Fruit fly (Drosophila melanogaster) whole organism, embryonic: ENCODE measurements around the gene Plzf.

Experiments
- Awh ChIP-seq: fragments of 200-800 bp; sonication (Bioruptor generic); IDR thresholded peaks from 2 replicates; pipeline ENCODE4, ENCODE4 v1.3.6; 2022; ENCODE audit warnings: missing biosample characterization, missing genetic modification characterization
- Bdp1 ChIP-seq: fragments of 200-800 bp; sonication (Bioruptor generic); optimal IDR thresholded peaks from 3 replicates; lab custom pipeline; 2016; ENCODE audit warnings: missing biosample characterization, missing genetic modification characterization
- CG10147 ChIP-seq: fragments of 200-800 bp; sonication (Bioruptor generic); optimal IDR thresholded peaks from 2 replicates; lab custom pipeline; 2019; ENCODE audit warnings: missing biosample characterization, mild to moderate bottlenecking, missing genetic modification characterization, moderate library complexity
- CG12219 ChIP-seq: fragments of 200-800 bp; sonication (Bioruptor generic); optimal IDR thresholded peaks from 3 replicates; lab custom pipeline; 2018; ENCODE audit warnings: missing biosample characterization, mild to moderate bottlenecking, missing genetic modification characterization
- CG13296 ChIP-seq: fragments of 200-800 bp; sonication (Bioruptor generic); optimal IDR thresholded peaks from 3 replicates; lab custom pipeline; 2018; ENCODE audit warnings: missing biosample characterization, mild to moderate bottlenecking, missing genetic modification characterization
- CG14014 ChIP-seq: fragments of 200-800 bp; sonication (Bioruptor generic); IDR thresholded peaks from 2 replicates; pipeline ENCODE4 v1.3.6; 2022; ENCODE audit warnings: missing biosample characterization, missing genetic modification characterization
- CG15601 ChIP-seq: fragments of 200-800 bp; sonication (Bioruptor generic); optimal IDR thresholded peaks from 3 replicates; lab custom pipeline; 2019; ENCODE audit warnings: missing biosample characterization, mild to moderate bottlenecking, missing genetic modification characterization, moderate library complexity
- CG15696 ChIP-seq: fragments of 200-800 bp; sonication (Bioruptor generic); optimal IDR thresholded peaks from 2 replicates; lab custom pipeline; 2019; ENCODE audit warnings: missing biosample characterization, mild to moderate bottlenecking, missing genetic modification characterization, moderate library complexity
- CG17568 ChIP-seq: fragments of 200-800 bp; sonication (Bioruptor generic); optimal IDR thresholded peaks from 2 replicates; lab custom pipeline; 2018; ENCODE audit warnings: missing biosample characterization, mild to moderate bottlenecking, missing genetic modification characterization, moderate library complexity
- CG1792 ChIP-seq: fragments of 200-800 bp; sonication (Bioruptor generic); optimal IDR thresholded peaks from 2 replicates; lab custom pipeline; 2016; ENCODE audit warnings: missing biosample characterization, missing genetic modification characterization
- CG18262 ChIP-seq: fragments of 200-800 bp; optimal IDR thresholded peaks from 3 replicates; lab custom pipeline; 2019; ENCODE audit warnings: missing biosample characterization, mild to moderate bottlenecking, missing genetic modification characterization, moderate library complexity
- CG18764 ChIP-seq: fragments of 200-800 bp; sonication (Bioruptor generic); optimal IDR thresholded peaks from 3 replicates; lab custom pipeline; 2016; ENCODE audit warnings: missing biosample characterization, missing genetic modification characterization
- CG2875 ChIP-seq: fragments of 200-800 bp; sonication (Bioruptor generic); optimal IDR thresholded peaks from 2 replicates; lab custom pipeline; 2017; ENCODE audit warnings: missing biosample characterization, mild to moderate bottlenecking, missing genetic modification characterization, missing genetic modification reagents
- CG2889 ChIP-seq: fragments of 200-800 bp; sonication (Bioruptor generic); IDR thresholded peaks from 3 replicates; pipeline ENCODE4 v1.3.6; 2022; ENCODE audit warnings: missing biosample characterization, missing genetic modification characterization
- CG32772 ChIP-seq: fragments of 200-800 bp; sonication (Bioruptor generic); IDR thresholded peaks from 2 replicates; pipeline ENCODE4 v1.3.6; 2022; ENCODE audit warnings: missing biosample characterization, missing genetic modification characterization
- CG6654 ChIP-seq: fragments of 200-800 bp; sonication (Bioruptor generic); optimal IDR thresholded peaks from 2 replicates; lab custom pipeline; 2017; ENCODE audit warnings: missing biosample characterization, mild to moderate bottlenecking, missing genetic modification characterization
- CG6765 ChIP-seq: fragments of 200-800 bp; sonication (Bioruptor generic); optimal IDR thresholded peaks from 3 replicates; lab custom pipeline; 2017; ENCODE audit warnings: missing biosample characterization, mild to moderate bottlenecking, missing genetic modification characterization
- CG7372 ChIP-seq: fragments of 200-800 bp; sonication (Bioruptor generic); IDR thresholded peaks from 2 replicates; pipeline ENCODE4 v1.3.6; 2022; ENCODE audit warnings: missing biosample characterization, missing genetic modification characterization
- CG7556 ChIP-seq: fragments of 200-800 bp; sonication (Bioruptor generic); optimal IDR thresholded peaks from 2 replicates; lab custom pipeline; 2017; ENCODE audit warnings: missing biosample characterization, mild to moderate bottlenecking, missing genetic modification characterization
- CG8290 ChIP-seq, 3 experiments: fragments of 200-800 bp; sonication (Bioruptor generic); optimal IDR thresholded peaks; 2 replicates each; lab custom pipeline; 2016 to 2019; ENCODE audit warnings: missing biosample characterization in 3 of 3, missing genetic modification characterization in 3 of 3, mild to moderate bottlenecking in 2 of 3, moderate library complexity in 1 of 3
- CG8359 ChIP-seq: fragments of 200-800 bp; sonication (Bioruptor generic); optimal IDR thresholded peaks from 2 replicates; lab custom pipeline; 2017; ENCODE audit warnings: missing biosample characterization, mild to moderate bottlenecking, missing genetic modification characterization, borderline replicate concordance
- CTCF ChIP-seq: fragments of 200-800 bp; sonication (Bioruptor generic); optimal IDR thresholded peaks from 2 replicates; lab custom pipeline; 2017; ENCODE audit warnings: missing biosample characterization, mild to moderate bottlenecking, missing genetic modification characterization, moderate library complexity
- CkIIα-i1 ChIP-seq: fragments of 200-800 bp; sonication (Bioruptor generic); IDR thresholded peaks from 2 replicates; pipeline ENCODE4 v1.3.6; 2022; ENCODE audit warnings: missing biosample characterization, missing genetic modification characterization
- Dfd ChIP-seq, 2 experiments: fragments of >200 bp; optimal IDR thresholded peaks; 2 replicates each; lab custom pipeline; 2017; ENCODE audit warnings: missing biosample characterization in 2 of 2, missing genetic modification characterization in 2 of 2
- Doc3 ChIP-seq: fragments of 200-800 bp; sonication (Bioruptor generic); IDR thresholded peaks from 3 replicates; pipeline ENCODE4 v1.3.6; 2022; ENCODE audit warnings: missing biosample characterization, missing genetic modification characterization; ENCODE audit not compliant: partially characterized antibody
- Drgx ChIP-seq: fragments of 200-800 bp; sonication (Bioruptor generic); IDR thresholded peaks from 2 replicates; pipeline ENCODE4 v1.3.6; 2022; ENCODE audit warnings: missing biosample characterization, missing genetic modification characterization
- Fer3 ChIP-seq: fragments of 200-800 bp; sonication (Bioruptor generic); optimal IDR thresholded peaks from 2 replicates; lab custom pipeline; 2018; ENCODE audit warnings: missing biosample characterization, mild to moderate bottlenecking, missing genetic modification characterization, moderate library complexity
- Hr3 ChIP-seq: fragments of 200-800 bp; sonication (Bioruptor generic); optimal IDR thresholded peaks from 3 replicates; lab custom pipeline; 2016; ENCODE audit warnings: missing biosample characterization, missing genetic modification characterization
- Hr78 ChIP-seq, 2 experiments: fragments of 200-800 bp in 1 of 2; fragments of >200 bp in 1 of 2; sonication (Bioruptor generic) in 1 of 2; optimal IDR thresholded peaks; 2 replicates each; lab custom pipeline; 2017 to 2019; ENCODE audit warnings: missing biosample characterization in 2 of 2, missing genetic modification characterization in 2 of 2, mild to moderate bottlenecking in 1 of 2, moderate library complexity in 1 of 2
- Lhr ChIP-seq: fragments of 200-800 bp; sonication (Bioruptor generic); optimal IDR thresholded peaks from 3 replicates; lab custom pipeline; 2017; ENCODE audit warnings: mild to moderate bottlenecking, missing biosample characterization, missing genetic modification reagents, missing genetic modification characterization
- Optix ChIP-seq: fragments of 200-800 bp; sonication (Bioruptor generic); IDR thresholded peaks from 3 replicates; pipeline ENCODE4 v1.3.6; 2022; ENCODE audit warnings: missing biosample characterization, missing genetic modification characterization
- Rfx ChIP-seq: fragments of 200-800 bp; sonication (Bioruptor generic); IDR thresholded peaks from 2 replicates; pipeline ENCODE4 v1.3.6; 2022; ENCODE audit warnings: missing biosample characterization, missing genetic modification characterization
- Sox100B ChIP-seq: fragments of 200-800 bp; sonication (Bioruptor generic); optimal IDR thresholded peaks from 3 replicates; lab custom pipeline; 2018; ENCODE audit warnings: missing biosample characterization, mild to moderate bottlenecking, missing genetic modification characterization
- Xrp1 ChIP-seq: fragments of 200-800 bp; sonication (Bioruptor generic); IDR thresholded peaks from 2 replicates; pipeline ENCODE4 v1.3.6; 2022; ENCODE audit warnings: missing biosample characterization, missing genetic modification characterization
- ap ChIP-seq: fragments of 200-800 bp; sonication (Bioruptor generic); IDR thresholded peaks from 2 replicates; pipeline ENCODE4 v1.3.6; 2022; ENCODE audit warnings: missing biosample characterization, missing genetic modification characterization
- ase ChIP-seq: fragments of 200-800 bp; sonication (Bioruptor generic); IDR thresholded peaks from 3 replicates; pipeline ENCODE4 v1.3.6; 2022; ENCODE audit warnings: missing biosample characterization, missing genetic modification characterization
- da ChIP-seq: fragments of 200-800 bp; sonication (Bioruptor generic); optimal IDR thresholded peaks from 2 replicates; lab custom pipeline; 2016; ENCODE audit warnings: missing biosample characterization, missing genetic modification characterization
- dati ChIP-seq: fragments of 200-800 bp; sonication (Bioruptor generic); IDR thresholded peaks from 2 replicates; pipeline ENCODE4 v1.3.6; 2022; ENCODE audit warnings: missing biosample characterization, missing genetic modification characterization
- fd96Cb ChIP-seq: fragments of 200-800 bp; sonication (Bioruptor generic); optimal IDR thresholded peaks from 2 replicates; lab custom pipeline; 2018; ENCODE audit warnings: missing biosample characterization, mild to moderate bottlenecking, missing genetic modification characterization, moderate library complexity
- ind ChIP-seq: fragments of 200-800 bp; sonication (Bioruptor generic); optimal IDR thresholded peaks from 3 replicates; lab custom pipeline; 2016; ENCODE audit warnings: missing biosample characterization, missing genetic modification characterization
- kah ChIP-seq: fragments of 200-800 bp; sonication (Bioruptor generic); optimal IDR thresholded peaks from 2 replicates; lab custom pipeline; 2018; ENCODE audit warnings: missing biosample characterization, mild to moderate bottlenecking, missing genetic modification characterization
- org-1 ChIP-seq: fragments of 200-800 bp; sonication (Bioruptor generic); optimal IDR thresholded peaks from 2 replicates; lab custom pipeline; 2017; ENCODE audit warnings: missing biosample characterization, missing genetic modification characterization
- p53 ChIP-seq: fragments of 200-800 bp; sonication (Bioruptor generic); optimal IDR thresholded peaks from 2 replicates; lab custom pipeline; 2016; ENCODE audit warnings: missing biosample characterization, missing genetic modification characterization
- pan ChIP-seq, 4 experiments: fragments of >200 bp in 3 of 4; fragments of 200-800 bp in 1 of 4; sonication (Bioruptor generic) in 1 of 4; optimal IDR thresholded peaks in 3 of 4; IDR thresholded peaks in 1 of 4; 2 replicates each; pipeline versions ENCODE4 v1.3.6 to Lab custom; 2017 to 2022; ENCODE audit warnings: missing biosample characterization in 2 of 4, missing genetic modification characterization in 2 of 4, mixed read lengths in 1 of 4
- peb ChIP-seq: fragments of 200-800 bp; sonication (Bioruptor generic); IDR thresholded peaks from 2 replicates; pipeline ENCODE4 v1.3.6; 2022; ENCODE audit warnings: missing biosample characterization, missing genetic modification characterization
- pum ChIP-seq: fragments of 200-800 bp; sonication (Bioruptor generic); optimal IDR thresholded peaks from 2 replicates; lab custom pipeline; 2016; ENCODE audit warnings: missing biosample characterization, missing genetic modification characterization
- schlank ChIP-seq: fragments of 200-800 bp; sonication (Bioruptor generic); optimal IDR thresholded peaks from 2 replicates; lab custom pipeline; 2018; ENCODE audit warnings: missing biosample characterization, mild to moderate bottlenecking, missing genetic modification characterization
- sens-2 ChIP-seq: fragments of 200-800 bp; sonication (Bioruptor generic); IDR thresholded peaks from 2 replicates; pipeline ENCODE4 v1.3.6; 2022; ENCODE audit warnings: missing biosample characterization, missing genetic modification characterization

Gene Plzf

DNA sequence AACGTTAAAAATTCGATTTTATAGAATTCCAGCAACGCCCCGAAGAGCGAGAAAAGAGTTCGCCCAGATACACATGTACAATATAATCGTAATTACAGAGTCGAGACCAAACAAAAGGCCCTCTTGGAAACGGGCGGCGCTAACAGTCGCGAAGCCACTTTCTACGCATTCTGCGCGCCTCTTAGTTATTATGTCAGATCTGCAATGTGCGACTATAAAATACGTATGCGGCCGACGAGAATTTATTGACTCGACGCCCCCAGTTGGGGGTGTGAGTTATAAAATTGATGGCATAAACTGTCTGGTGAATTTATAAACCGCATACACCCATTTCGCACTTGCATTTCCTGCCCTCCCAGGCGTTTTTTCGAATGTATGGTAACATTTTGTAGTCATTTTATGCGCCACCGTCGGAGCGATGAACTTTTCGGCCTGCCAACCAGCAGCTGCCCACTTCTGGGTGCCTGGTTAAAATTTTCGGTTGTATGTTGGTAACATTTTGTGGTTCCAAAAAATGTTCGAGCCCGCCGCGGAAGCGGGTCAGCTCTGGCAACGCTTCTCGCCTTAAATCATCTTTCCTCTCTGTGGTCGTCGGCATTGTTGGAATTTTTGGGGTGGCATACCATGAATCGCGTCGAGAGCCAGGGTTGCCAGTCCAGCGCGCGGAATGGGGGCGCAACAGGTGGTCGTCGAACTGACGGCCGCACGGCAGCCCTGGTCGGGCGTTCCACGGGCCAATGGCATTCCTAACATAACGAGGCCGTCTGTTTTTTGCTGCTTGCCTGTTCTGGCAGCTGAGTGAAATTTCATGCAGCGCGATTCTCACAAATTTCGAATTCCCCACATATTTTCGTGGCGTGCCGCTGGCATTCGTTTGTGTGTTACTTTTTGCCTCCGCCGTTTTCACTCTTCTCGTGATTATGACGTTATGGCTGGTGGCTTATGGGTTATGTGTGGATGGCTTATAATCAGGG, 36.7 kb downstream of the Plzf start (continued):
- TF ChIP-seq dati (GFP tag; lab: Robert Waterston, UW) (no peak), CG6654 (no peak), da (GFP tag; lab: Kevin White, UChicago) (peak; percentile 41), peb (GFP tag; lab: Robert Waterston, UW) (no peak), fd96Cb (tag; lab: Kevin White, UChicago) (peak; percentile 26), pan (optimal IDR thresholded peaks at IDR 0.05; lab: Kevin White, UChicago) (no peak), pan (GFP tag; optimal IDR thresholded peaks at IDR 0.05 in 1 of 2, IDR thresholded peaks at IDR 0.05 in 1 of 2) (no peak), CkIIα-i1 (no peak), Dfd (GFP tag; optimal IDR thresholded peaks at IDR 0.05; lab: Kevin White, UChicago) (no peak), Xrp1 (GFP tag; lab: Robert Waterston, UW) (no peak), schlank (peak; percentile 54), Fer3 (tag; lab: Kevin White, UChicago) (peak; percentile 55), CG13296 (GFP tag; lab: Kevin White, UChicago) (peak; percentile 44), kah (GFP tag; lab: Kevin White, UChicago) (peak; percentile 100), pum (GFP tag; lab: Kevin White, UChicago) (peak; percentile 59), CG8290 (GFP tag; optimal IDR thresholded peaks at IDR 0.05; lab: Kevin White, UChicago) (no peak), CG8290 (tag; optimal IDR thresholded peaks at IDR 0.05; lab: Kevin White, UChicago) (peak; percentile 15 to 96), Doc3 (GFP tag; lab: Robert Waterston, UW) (no peak), CG1792 (peak; percentile 51), CG6765 (GFP tag; lab: Kevin White, UChicago) (peak; percentile 86), CG2889 (GFP tag; lab: Robert Waterston, UW) (no peak), CG18262 (tag; lab: Kevin White, UChicago) (peak; percentile 36), CG12219 (GFP tag; lab: Kevin White, UChicago) (peak; percentile 60), Sox100B (no peak), ap (no peak), Bdp1 (GFP tag; lab: Kevin White, UChicago) (peak; percentile 63), Optix (GFP tag; lab: Robert Waterston, UW) (no peak), CG7556 (peak; percentile 81), ind (GFP tag; lab: Kevin White, UChicago) (peak; percentile 84), Hr78 (GFP tag; optimal IDR thresholded peaks at IDR 0.05; lab: Kevin White, UChicago) (peak in 1 of 2 experiments; percentile 93), CTCF (GFP tag; lab: Kevin White, UChicago) (peak; percentile 64), CG8359 (GFP tag; lab: Kevin White, UChicago) (peak; percentile 35), CG2875 (GFP tag; lab: Kevin White, UChicago) (peak; percentile 28), CG18764 (GFP tag; lab: Kevin White, UChicago) (no peak), CG17568 (peak; percentile 45), p53 (GFP tag; lab: Kevin White, UChicago) (peak; percentile 47), CG15696 (tag; lab: Kevin White, UChicago) (peak; percentile 60), Drgx (GFP tag; lab: Robert Waterston, UW) (no peak), CG14014 (GFP tag; lab: Robert Waterston, UW) (no peak), CG7372 (GFP tag; lab: Robert Waterston, UW) (no peak), Awh (GFP tag; lab: Robert Waterston, UW) (no peak), CG15601 (tag; lab: Kevin White, UChicago) (peak; percentile 72), ase (GFP tag; lab: Robert Waterston, UW) (no peak), org-1 (GFP tag; lab: Kevin White, UChicago) (peak; percentile 50), sens-2 (GFP tag; lab: Robert Waterston, UW) (no peak), Hr3 (peak; percentile 36), Rfx (no peak), CG10147 (GFP tag; lab: Kevin White, UChicago) (no peak), Lhr (GFP tag; lab: Kevin White, UChicago) (peak; percentile 98), CG32772 (GFP tag; lab: Robert Waterston, UW) (no peak)
